Worm (Caenorhabditis elegans): ENCODE measurements around the gene Y62H9A.8.
A peak's percentile ranks its signal among the peaks of the same experiment; 100 is the strongest.

Y62H9A.8 gene

DNA sequence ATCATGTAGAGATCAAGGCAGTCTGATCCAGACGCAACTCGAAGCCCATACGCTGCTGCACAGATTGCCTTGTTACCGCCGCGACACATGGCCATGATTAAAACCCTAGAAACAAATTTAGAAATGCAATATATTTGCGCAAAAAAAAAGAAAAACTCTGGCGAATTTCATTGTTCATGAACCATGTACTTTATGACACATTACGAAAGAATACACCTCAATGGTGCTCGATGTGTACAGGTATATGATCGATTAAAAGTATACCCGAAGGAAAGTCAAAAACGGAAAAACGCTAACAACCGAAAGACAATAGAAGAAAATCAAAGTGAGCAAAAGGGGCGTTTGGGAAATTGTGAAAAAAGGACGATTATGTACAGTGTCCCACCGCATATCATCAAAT is at the start of gene Y62H9A.8:
Gene Y62H9A.8, minus strand, starts transcription at position 101 of the 400 bp plus-strand sequence.
- no peak for TF ChIP-seq tbx-37 (GFP tag; conservative IDR thresholded peaks at IDR 0.05)
- TF ChIP-seq hmbx-1 (tag; optimal IDR thresholded peaks at IDR 0.05) = no peak
- TF ChIP-seq flt-1 (GFP tag; IDR thresholded peaks at IDR 0.05) = no peak
- TF ChIP-seq pes-1 (GFP tag; IDR thresholded peaks at IDR 0.05) = no peak
- TF ChIP-seq hmg-4 (GFP tag; optimal IDR thresholded peaks at IDR 0.05) = no peak
- no peak for TF ChIP-seq tra-4 (tag; optimal IDR thresholded peaks at IDR 0.05)
- no peak for TF ChIP-seq F13C5.2 (tag; optimal IDR thresholded peaks at IDR 0.05)
- TF ChIP-seq tbx-11 (GFP tag; IDR thresholded peaks at IDR 0.05) = no peak
- TF ChIP-seq ama-1 (optimal IDR thresholded peaks at IDR 0.05) = no peak
- TF ChIP-seq hnd-1 (tag; optimal IDR thresholded peaks at IDR 0.05) = no peak
- no peak for TF ChIP-seq B0310.2 (tag; optimal IDR thresholded peaks at IDR 0.05)
- no peak for TF ChIP-seq scrt-1 (GFP tag; IDR thresholded peaks at IDR 0.05)
- no peak for TF ChIP-seq ceh-13 (GFP tag; optimal IDR thresholded peaks at IDR 0.05)
- no peak for TF ChIP-seq ets-7 (tag; optimal IDR thresholded peaks at IDR 0.05)
- no peak for TF ChIP-seq aly-1 (tag; optimal IDR thresholded peaks at IDR 0.05)
- TF ChIP-seq ceh-36 (tag; optimal IDR thresholded peaks at IDR 0.05) = no peak

DNA sequence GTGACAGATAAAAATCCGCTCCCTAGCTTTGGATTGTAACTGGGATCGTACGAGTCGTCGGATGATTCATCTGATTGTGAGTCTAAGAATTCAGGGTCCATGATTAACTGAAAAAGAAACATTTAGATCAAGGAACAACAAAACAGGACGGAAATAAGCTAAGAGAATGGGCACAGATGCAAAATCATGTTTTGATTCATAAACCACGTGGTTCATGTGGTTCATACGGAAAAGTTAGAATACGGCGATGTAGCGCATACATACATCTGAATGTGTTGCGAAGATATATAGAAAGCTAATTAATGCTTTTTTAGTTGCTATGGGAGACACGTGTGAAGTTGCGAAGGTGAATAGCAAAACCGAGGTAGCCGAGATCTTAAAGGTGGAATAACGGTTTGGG is 49.7 kb upstream of the Y62H9A.8 start, which contains the start of gene F55G7.3:
Gene F55G7.3, minus strand, starts transcription at position 101 of the 400 bp plus-strand sequence.
- TF ChIP-seq ama-1 (optimal IDR thresholded peaks at IDR 0.05) (no peak), hmbx-1 (tag; optimal IDR thresholded peaks at IDR 0.05) (no peak), ceh-13 (GFP tag; optimal IDR thresholded peaks at IDR 0.05) (no peak), aly-1 (tag; optimal IDR thresholded peaks at IDR 0.05) (no peak), F13C5.2 (tag; optimal IDR thresholded peaks at IDR 0.05) (no peak), scrt-1 (GFP tag; IDR thresholded peaks at IDR 0.05) (no peak), ets-7 (tag; optimal IDR thresholded peaks at IDR 0.05) (no peak), tbx-11 (GFP tag; IDR thresholded peaks at IDR 0.05) (no peak), flt-1 (GFP tag; IDR thresholded peaks at IDR 0.05) (no peak), tbx-37 (GFP tag; conservative IDR thresholded peaks at IDR 0.05) (no peak), hnd-1 (tag; optimal IDR thresholded peaks at IDR 0.05) (no peak), ceh-36 (tag; optimal IDR thresholded peaks at IDR 0.05) (no peak), B0310.2 (tag; optimal IDR thresholded peaks at IDR 0.05) (no peak), hmg-4 (GFP tag; optimal IDR thresholded peaks at IDR 0.05) (no peak), pes-1 (GFP tag; IDR thresholded peaks at IDR 0.05) (no peak), sea-1 (GFP tag; conservative IDR thresholded peaks at IDR 0.05) (no peak), tra-4 (tag; optimal IDR thresholded peaks at IDR 0.05) (no peak)

DNA sequence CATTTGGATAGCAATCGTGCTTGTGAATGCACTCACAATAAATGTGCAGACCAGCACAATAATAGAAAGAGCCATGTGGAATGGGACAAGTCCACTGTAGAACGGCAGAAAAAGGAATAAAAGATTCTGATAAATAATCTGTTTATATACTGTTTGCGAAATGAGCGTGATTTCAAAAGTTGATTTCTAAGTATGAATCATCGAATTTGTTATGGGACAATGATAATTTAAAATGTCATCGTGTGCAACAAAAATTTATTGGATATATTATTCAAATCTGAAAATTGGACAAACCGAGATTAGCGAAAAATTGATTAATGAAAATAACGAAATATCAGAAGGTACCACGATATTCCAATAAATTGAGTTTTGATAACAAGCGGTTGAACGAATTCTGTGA is 46.6 kb upstream of the Y62H9A.8 start, which contains the start of gene F55G7.5:
Gene F55G7.5, minus strand, starts transcription at position 101 of the 400 bp plus-strand sequence.
- TF ChIP-seq ama-1 (optimal IDR thresholded peaks at IDR 0.05) (no peak), hnd-1 (tag; optimal IDR thresholded peaks at IDR 0.05) (no peak), flt-1 (GFP tag; IDR thresholded peaks at IDR 0.05) (no peak), ceh-36 (tag; optimal IDR thresholded peaks at IDR 0.05) (no peak), ets-7 (tag; optimal IDR thresholded peaks at IDR 0.05) (no peak), sea-1 (GFP tag; conservative IDR thresholded peaks at IDR 0.05) (no peak), F13C5.2 (tag; optimal IDR thresholded peaks at IDR 0.05) (no peak), hmg-4 (GFP tag; optimal IDR thresholded peaks at IDR 0.05) (no peak), tra-4 (tag; optimal IDR thresholded peaks at IDR 0.05) (no peak)

DNA sequence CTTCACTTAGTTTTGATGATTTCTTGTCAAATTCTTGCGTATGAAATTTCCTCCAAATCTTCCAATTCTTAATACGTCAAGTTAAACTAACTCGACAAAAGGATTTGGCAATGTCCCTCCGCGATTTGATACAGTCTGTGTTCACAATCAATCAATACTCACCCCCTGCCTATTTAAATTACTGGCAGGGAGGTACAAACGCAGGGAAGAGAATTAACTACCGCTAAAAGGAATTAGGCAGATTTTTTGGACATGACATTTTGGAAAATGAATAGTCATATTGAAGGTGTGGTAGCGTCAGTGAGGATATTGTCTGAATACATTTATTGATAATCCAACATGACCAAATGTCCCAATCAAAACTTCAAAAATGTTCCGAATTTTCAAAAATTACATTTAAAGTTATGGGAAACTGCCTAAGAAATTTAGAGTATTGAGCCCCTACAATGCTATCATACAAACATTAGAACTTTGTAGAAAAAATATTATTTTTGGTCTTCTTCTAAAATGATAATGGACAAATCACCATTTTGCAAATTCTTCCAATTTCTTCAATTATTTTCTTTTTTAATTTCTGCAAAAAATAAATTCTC is 45.2 kb upstream of the Y62H9A.8 start:
- TF ChIP-seq ceh-36 (tag; optimal IDR thresholded peaks at IDR 0.05) = peak; percentile 31
- TF ChIP-seq F13C5.2 (tag; optimal IDR thresholded peaks at IDR 0.05) = peak; percentile 93
- no peak for TF ChIP-seq ceh-13 (GFP tag; optimal IDR thresholded peaks at IDR 0.05)
- TF ChIP-seq B0310.2 (tag; optimal IDR thresholded peaks at IDR 0.05) = no peak
- peak; percentile 60 for TF ChIP-seq scrt-1 (GFP tag; IDR thresholded peaks at IDR 0.05)
- peak; percentile 59; the same call in 1 of the 2 replicates for TF ChIP-seq tbx-37 (GFP tag; conservative IDR thresholded peaks at IDR 0.05)
- TF ChIP-seq flt-1 (GFP tag; IDR thresholded peaks at IDR 0.05) = peak; percentile 67
- no peak for TF ChIP-seq tra-4 (tag; optimal IDR thresholded peaks at IDR 0.05)
- TF ChIP-seq hmbx-1 (tag; optimal IDR thresholded peaks at IDR 0.05) = no peak
- peak; percentile 4 for TF ChIP-seq ets-7 (tag; optimal IDR thresholded peaks at IDR 0.05)
- TF ChIP-seq tbx-11 (GFP tag; IDR thresholded peaks at IDR 0.05) = 0 out of 2 replicates have a peak, but pooled peaks have one; percentile 69
- peak; percentile 81 for TF ChIP-seq hmg-4 (GFP tag; optimal IDR thresholded peaks at IDR 0.05)
- TF ChIP-seq hnd-1 (tag; optimal IDR thresholded peaks at IDR 0.05) = peak; percentile 2

DNA sequence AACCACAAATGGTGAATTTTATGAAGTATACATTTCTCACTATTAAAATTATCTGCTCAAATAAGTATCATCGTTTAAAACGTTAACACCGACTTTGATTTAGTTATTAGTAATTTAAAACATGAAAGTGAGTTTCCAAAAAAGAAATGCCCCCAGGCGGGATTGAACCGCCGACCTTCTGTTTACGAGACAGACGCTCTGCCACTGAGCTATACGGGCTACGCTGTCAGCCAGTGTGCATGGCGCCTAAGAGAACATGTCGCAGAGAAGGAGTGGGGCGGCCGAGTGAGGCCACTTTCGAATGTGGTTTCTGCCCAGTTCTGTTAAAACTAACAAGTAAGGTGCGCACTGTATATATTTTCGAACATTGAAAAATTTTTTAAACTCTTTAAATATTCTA is 42.7 kb upstream of the Y62H9A.8 start:
- TF ChIP-seq tbx-11 (GFP tag; IDR thresholded peaks at IDR 0.05) (peak; percentile 79), scrt-1 (GFP tag; IDR thresholded peaks at IDR 0.05) (peak; percentile 86), aly-1 (tag; optimal IDR thresholded peaks at IDR 0.05) (peak; percentile 49), ama-1 (optimal IDR thresholded peaks at IDR 0.05) (no peak), F13C5.2 (tag; optimal IDR thresholded peaks at IDR 0.05) (peak; percentile 80), ceh-36 (tag; optimal IDR thresholded peaks at IDR 0.05) (peak; percentile 65), tra-4 (tag; optimal IDR thresholded peaks at IDR 0.05) (peak; percentile 20), tbx-37 (GFP tag; conservative IDR thresholded peaks at IDR 0.05) (peak; percentile 78), hmbx-1 (tag; optimal IDR thresholded peaks at IDR 0.05) (no peak), flt-1 (GFP tag; IDR thresholded peaks at IDR 0.05) (peak; percentile 83), ceh-13 (GFP tag; optimal IDR thresholded peaks at IDR 0.05) (peak; percentile 71), ets-7 (tag; optimal IDR thresholded peaks at IDR 0.05) (no peak), sea-1 (GFP tag; conservative IDR thresholded peaks at IDR 0.05) (peak; percentile 88), hnd-1 (tag; optimal IDR thresholded peaks at IDR 0.05) (peak; percentile 66), pes-1 (GFP tag; IDR thresholded peaks at IDR 0.05) (peak; percentile 90), hmg-4 (GFP tag; optimal IDR thresholded peaks at IDR 0.05) (peak; percentile 86), B0310.2 (tag; optimal IDR thresholded peaks at IDR 0.05) (peak; percentile 60)

DNA sequence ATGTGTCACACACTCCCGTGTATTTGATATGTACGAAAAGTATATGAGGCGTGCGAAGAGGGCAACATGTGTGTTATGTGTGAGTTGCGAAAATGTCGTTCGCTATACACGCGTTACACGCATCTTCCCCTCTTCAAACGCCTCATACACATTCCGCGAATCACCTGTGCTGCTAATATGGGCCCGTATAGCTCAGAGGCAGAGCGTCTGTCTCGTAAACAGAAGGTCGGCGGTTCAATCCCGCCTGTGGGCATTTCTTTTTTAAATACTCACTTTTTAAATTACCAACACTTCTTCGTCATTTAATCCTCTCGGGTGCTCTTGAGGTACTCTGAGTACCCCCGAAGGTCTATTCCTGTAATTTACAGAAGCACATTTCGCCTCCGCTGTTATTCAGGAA is 41.3 kb upstream of the Y62H9A.8 start:
- no peak for TF ChIP-seq hnd-1 (tag; optimal IDR thresholded peaks at IDR 0.05)
- TF ChIP-seq ama-1 (optimal IDR thresholded peaks at IDR 0.05) = no peak
- TF ChIP-seq scrt-1 (GFP tag; IDR thresholded peaks at IDR 0.05) = no peak
- no peak for TF ChIP-seq flt-1 (GFP tag; IDR thresholded peaks at IDR 0.05)
- no peak for TF ChIP-seq ceh-36 (tag; optimal IDR thresholded peaks at IDR 0.05)
- TF ChIP-seq hmg-4 (GFP tag; optimal IDR thresholded peaks at IDR 0.05) = no peak
- TF ChIP-seq hmbx-1 (tag; optimal IDR thresholded peaks at IDR 0.05) = no peak
- TF ChIP-seq F13C5.2 (tag; optimal IDR thresholded peaks at IDR 0.05) = no peak
- TF ChIP-seq tbx-37 (GFP tag; conservative IDR thresholded peaks at IDR 0.05) = no peak
- no peak for TF ChIP-seq ceh-13 (GFP tag; optimal IDR thresholded peaks at IDR 0.05)
- TF ChIP-seq aly-1 (tag; optimal IDR thresholded peaks at IDR 0.05) = no peak
- TF ChIP-seq pes-1 (GFP tag; IDR thresholded peaks at IDR 0.05) = no peak
- TF ChIP-seq sea-1 (GFP tag; conservative IDR thresholded peaks at IDR 0.05) = no peak
- TF ChIP-seq ets-7 (tag; optimal IDR thresholded peaks at IDR 0.05) = no peak
